Worm (Caenorhabditis elegans): ENCODE results near the gene lgc-44.

Gene lgc-44

DNA sequence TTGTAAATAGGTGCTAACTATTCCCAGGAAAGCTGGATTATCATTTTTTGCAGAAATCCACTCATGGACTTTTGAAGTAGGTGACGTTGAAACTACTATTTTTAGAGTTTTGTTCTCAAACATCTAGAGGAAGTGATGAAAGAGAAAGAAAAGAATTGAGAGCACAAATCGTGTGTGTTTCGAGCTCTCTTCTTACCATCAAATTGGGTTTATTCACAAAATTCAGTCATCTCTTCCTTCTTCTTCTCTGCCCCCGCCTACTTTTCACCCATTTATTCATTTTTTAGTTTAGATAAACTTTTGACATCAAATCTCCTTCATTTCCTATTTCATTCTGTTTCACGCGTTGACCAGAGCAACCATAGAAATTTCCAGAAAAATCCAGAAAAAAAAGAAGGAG lies 14.5 kb upstream of the lgc-44 start, which contains the start of gene W05E10.2:
Gene W05E10.2, plus strand, starts transcription at position 301 of the 400 bp plus-strand sequence.
- TF ChIP-seq ces-1 (GFP tag; optimal IDR thresholded peaks at IDR 0.05) (peak; percentile 33), sptf-1 (tag; optimal IDR thresholded peaks at IDR 0.05) (no peak), elt-1 (tag; optimal IDR thresholded peaks at IDR 0.05; ENCODE audit: borderline replicate concordance, insufficient read depth) (no peak), drap-1 (GFP tag; optimal IDR thresholded peaks at IDR 0.05) (no peak)

DNA sequence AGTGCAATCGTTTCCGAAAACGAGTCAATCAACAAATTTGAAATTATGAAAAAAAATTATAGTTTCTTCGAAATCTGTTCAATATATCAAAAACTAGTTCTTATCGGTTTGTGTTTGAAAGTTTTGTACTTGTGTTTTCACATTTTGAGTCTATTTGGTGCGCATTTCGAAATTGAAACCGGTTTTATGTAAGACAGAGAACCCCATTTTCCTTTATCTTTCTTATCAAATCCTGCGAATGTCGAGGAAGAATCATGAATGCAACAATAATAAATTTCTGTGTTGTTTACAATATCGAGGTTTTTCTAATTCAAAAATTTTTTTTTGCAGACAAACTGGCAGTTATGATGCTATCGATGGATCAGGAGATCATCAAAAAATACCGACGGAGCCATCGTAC lies 10.5 kb upstream of the lgc-44 start:
- no peak for TF ChIP-seq ceh-83 (GFP tag; optimal IDR thresholded peaks at IDR 0.05)
- TF ChIP-seq ham-2 (GFP tag; optimal IDR thresholded peaks at IDR 0.05), result no peak
- TF ChIP-seq mab-5 (tag; optimal IDR thresholded peaks at IDR 0.05), result no peak
- TF ChIP-seq nhr-237 (tag; optimal IDR thresholded peaks at IDR 0.05), result no peak
- no peak for TF ChIP-seq nhr-2 (tag; optimal IDR thresholded peaks at IDR 0.05)
- TF ChIP-seq pha-4 (tag; optimal IDR thresholded peaks at IDR 0.05), result no peak
- TF ChIP-seq nhr-76 (tag; optimal IDR thresholded peaks at IDR 0.05), result no peak
- no peak for TF ChIP-seq mep-1 (tag; optimal IDR thresholded peaks at IDR 0.05)
- no peak for TF ChIP-seq elt-1 (tag; optimal IDR thresholded peaks at IDR 0.05; ENCODE audit: borderline replicate concordance, insufficient read depth)
- TF ChIP-seq unc-120 (tag; optimal IDR thresholded peaks at IDR 0.05; ENCODE audit: poor library complexity, severe bottlenecking), result no peak
- no peak for TF ChIP-seq lin-13 (tag; optimal IDR thresholded peaks at IDR 0.05)
- no peak for TF ChIP-seq elt-3 (tag; optimal IDR thresholded peaks at IDR 0.05)
- TF ChIP-seq zip-8 (tag; optimal IDR thresholded peaks at IDR 0.05), result no peak

DNA sequence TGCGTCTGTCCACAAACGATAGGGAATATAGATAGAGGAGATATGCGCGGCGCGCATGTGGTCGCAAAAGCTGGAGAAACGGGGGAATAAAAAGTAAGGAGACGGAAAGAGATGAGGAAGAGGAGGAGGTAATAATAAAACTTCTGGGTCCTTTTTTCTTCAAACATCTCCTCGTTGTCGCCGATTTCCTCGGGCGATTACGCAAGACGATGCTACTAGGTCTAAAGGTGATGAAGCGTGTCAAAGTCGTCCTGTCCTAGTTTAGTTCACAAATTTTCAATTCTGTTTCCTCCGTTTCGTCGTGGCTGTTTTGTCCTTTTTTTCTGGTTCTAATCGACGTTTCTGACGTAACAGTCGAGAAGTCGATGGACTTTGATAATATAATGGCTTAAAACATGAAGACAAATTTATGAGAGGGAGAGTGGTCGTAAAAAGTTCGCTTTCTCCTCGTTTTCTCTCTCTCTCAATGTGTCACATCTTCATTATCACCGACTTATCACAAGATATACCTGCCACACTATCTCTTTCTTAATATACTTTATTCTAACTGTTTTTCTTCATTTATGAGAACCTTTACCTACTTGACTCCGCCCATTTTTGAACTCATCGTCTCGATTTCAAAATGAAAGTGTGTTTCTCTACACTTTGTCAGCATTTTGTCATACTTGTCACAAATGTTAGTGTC lies 8.3 kb upstream of the lgc-44 start:
- TF ChIP-seq unc-62 (GFP tag; optimal IDR thresholded peaks at IDR 0.05) (peak; percentile 46), zip-8 (tag; optimal IDR thresholded peaks at IDR 0.05) (peak; percentile 42), ham-2 (GFP tag; optimal IDR thresholded peaks at IDR 0.05) (peak; percentile 49), nhr-237 (tag; optimal IDR thresholded peaks at IDR 0.05) (no peak), elt-3 (tag; optimal IDR thresholded peaks at IDR 0.05) (no peak), blmp-1 (tag; optimal IDR thresholded peaks at IDR 0.05) (peak; percentile 25)

DNA sequence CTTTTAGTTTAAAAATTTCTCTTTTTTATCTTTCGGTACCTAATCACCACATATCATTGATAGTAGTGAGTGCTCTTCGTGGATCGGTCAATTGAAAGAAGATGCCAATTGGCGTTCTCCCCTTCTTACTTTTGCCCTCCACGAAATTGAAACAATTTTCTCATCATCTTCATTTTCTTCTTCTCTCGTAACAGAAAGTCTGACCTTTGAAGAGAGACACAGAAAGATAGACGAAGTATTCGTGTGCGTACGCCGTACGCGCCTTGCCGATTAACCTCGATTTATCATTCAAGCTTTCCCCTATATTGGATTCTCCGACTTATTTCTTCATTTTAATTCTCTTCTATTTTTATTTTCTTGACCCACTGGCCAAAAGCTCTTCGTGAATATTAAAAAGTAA lies 5.1 kb upstream of the lgc-44 start:
- no peak for TF ChIP-seq nhr-76 (tag; optimal IDR thresholded peaks at IDR 0.05)
- peak; percentile 76 for TF ChIP-seq hlh-1 (tag; optimal IDR thresholded peaks at IDR 0.05)
- TF ChIP-seq unc-120 (tag; optimal IDR thresholded peaks at IDR 0.05; ENCODE audit: poor library complexity, severe bottlenecking), result peak; percentile 60

DNA sequence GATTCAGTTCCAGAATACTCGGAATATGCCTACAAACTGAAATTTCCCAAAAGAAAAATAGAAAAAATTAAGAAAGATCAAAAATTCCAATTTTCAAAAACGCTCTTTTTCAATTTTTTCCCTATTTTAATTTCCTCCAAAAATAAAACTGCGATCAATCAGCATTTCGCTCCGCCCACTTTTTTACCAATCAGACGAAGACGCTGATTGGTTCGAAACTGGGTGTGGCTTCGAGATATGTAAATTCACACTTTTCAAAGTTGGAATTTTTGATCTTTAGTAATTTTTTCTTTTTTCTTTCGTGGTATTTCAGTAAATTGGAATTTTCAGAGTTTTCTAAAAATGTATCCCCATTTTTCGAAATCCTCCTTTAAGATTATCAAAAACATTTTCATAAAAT lies 4.6 kb upstream of the lgc-44 start:
- TF ChIP-seq tbx-8 (GFP tag; optimal IDR thresholded peaks at IDR 0.05) (no peak), nhr-28 (tag; optimal IDR thresholded peaks at IDR 0.05) (no peak), M03D4.4 (tag; optimal IDR thresholded peaks at IDR 0.05) (no peak), hlh-1 (tag; optimal IDR thresholded peaks at IDR 0.05) (no peak), elt-1 (tag; optimal IDR thresholded peaks at IDR 0.05; ENCODE audit: borderline replicate concordance, insufficient read depth) (no peak), bed-3 (GFP tag; optimal IDR thresholded peaks at IDR 0.05) (no peak), ces-1 (GFP tag; optimal IDR thresholded peaks at IDR 0.05) (no peak), flh-1 (GFP tag; optimal IDR thresholded peaks at IDR 0.05) (no peak), ztf-11 (tag; optimal IDR thresholded peaks at IDR 0.05) (no peak), unc-120 (tag; optimal IDR thresholded peaks at IDR 0.05; ENCODE audit: poor library complexity, severe bottlenecking) (no peak), lin-13 (tag; optimal IDR thresholded peaks at IDR 0.05) (no peak)

DNA sequence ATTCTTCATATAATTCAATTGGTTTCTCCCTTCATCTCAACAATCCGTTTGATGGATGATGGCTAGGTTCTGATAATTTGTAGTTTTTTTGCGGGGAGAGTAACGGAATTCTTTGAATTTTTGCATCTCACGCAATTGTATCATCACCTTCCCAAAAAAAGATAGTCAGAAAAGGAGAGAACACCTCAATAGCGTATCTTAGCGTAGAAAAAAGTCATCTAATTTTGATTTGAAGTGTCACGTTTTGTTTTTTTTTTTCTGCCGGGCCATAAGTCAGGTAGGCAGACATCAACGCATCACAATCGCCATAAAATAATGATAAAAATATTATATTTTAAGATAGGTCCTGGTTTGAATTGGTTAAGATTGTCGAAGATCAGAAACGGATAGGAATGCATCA lies 4.1 kb upstream of the lgc-44 start:
- TF ChIP-seq mab-5 (tag; optimal IDR thresholded peaks at IDR 0.05), result no peak
- no peak for TF ChIP-seq elt-1 (tag; optimal IDR thresholded peaks at IDR 0.05; ENCODE audit: borderline replicate concordance, insufficient read depth)
- TF ChIP-seq snpc-4 (tag; optimal IDR thresholded peaks at IDR 0.05), result no peak
- no peak for TF ChIP-seq nhr-76 (tag; optimal IDR thresholded peaks at IDR 0.05)
- no peak for TF ChIP-seq sem-2 (GFP tag; optimal IDR thresholded peaks at IDR 0.05)
- TF ChIP-seq ces-1 (GFP tag; optimal IDR thresholded peaks at IDR 0.05), result no peak

DNA sequence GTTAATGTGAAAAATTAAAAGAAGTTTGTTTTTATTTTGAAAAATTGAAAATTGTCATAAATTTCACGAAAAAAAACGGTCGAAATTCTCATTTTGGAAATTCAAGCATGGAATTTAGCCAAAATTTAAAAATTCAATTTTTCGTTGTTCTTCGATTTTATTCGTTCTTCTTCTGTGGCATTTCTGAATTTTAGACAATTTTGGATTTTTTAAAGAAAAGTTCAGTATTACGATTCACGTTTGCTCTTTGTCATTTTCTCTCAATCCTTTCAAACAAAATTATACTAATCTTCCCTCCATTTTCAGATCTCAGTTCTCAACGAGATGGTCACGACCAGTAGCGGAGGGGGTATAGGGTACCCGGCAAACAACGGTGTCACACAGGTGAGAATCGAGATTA lies 3.2 kb upstream of the lgc-44 start, which contains the start of gene ape-1:
Gene ape-1, plus strand, starts transcription at position 301 of the 400 bp plus-strand sequence.
- no peak for TF ChIP-seq ceh-83 (GFP tag; optimal IDR thresholded peaks at IDR 0.05)
- no peak for TF ChIP-seq sem-2 (GFP tag; optimal IDR thresholded peaks at IDR 0.05)
- no peak for TF ChIP-seq sptf-1 (tag; optimal IDR thresholded peaks at IDR 0.05)
- no peak for TF ChIP-seq nhr-12 (tag; optimal IDR thresholded peaks at IDR 0.05)
- TF ChIP-seq cnd-1 (tag; optimal IDR thresholded peaks at IDR 0.05), result no peak
- TF ChIP-seq ceh-39 (tag; optimal IDR thresholded peaks at IDR 0.05), result no peak
- no peak for TF ChIP-seq M03D4.4 (tag; optimal IDR thresholded peaks at IDR 0.05)
- TF ChIP-seq mep-1 (tag; optimal IDR thresholded peaks at IDR 0.05), result no peak
- no peak for TF ChIP-seq unc-62 (GFP tag; optimal IDR thresholded peaks at IDR 0.05)
- TF ChIP-seq unc-39 (tag; optimal IDR thresholded peaks at IDR 0.05), result no peak
- no peak for TF ChIP-seq elt-3 (tag; optimal IDR thresholded peaks at IDR 0.05)
- TF ChIP-seq lsy-2 (tag; optimal IDR thresholded peaks at IDR 0.05), result no peak
- TF ChIP-seq zip-8 (tag; optimal IDR thresholded peaks at IDR 0.05), result no peak
- no peak for TF ChIP-seq ces-1 (GFP tag; optimal IDR thresholded peaks at IDR 0.05)
- no peak for TF ChIP-seq elt-1 (tag; optimal IDR thresholded peaks at IDR 0.05; ENCODE audit: borderline replicate concordance, insufficient read depth)
- TF ChIP-seq nhr-2 (tag; optimal IDR thresholded peaks at IDR 0.05), result no peak
- no peak for TF ChIP-seq nhr-28 (tag; optimal IDR thresholded peaks at IDR 0.05)
- no peak for TF ChIP-seq lin-32 (GFP tag; optimal IDR thresholded peaks at IDR 0.05)
- TF ChIP-seq flh-1 (GFP tag; optimal IDR thresholded peaks at IDR 0.05), result no peak

Measured in whole organism, mixed stage, embryonic.